Fruit fly (Drosophila melanogaster) whole organism, embryonic: ENCODE results near the gene Zn72D.

ENCODE experiments used
- Abd-B ChIP-seq: fragments of 200-800 bp; sonication (Bioruptor generic); optimal IDR thresholded peaks from 2 replicates; lab custom pipeline; 2018; ENCODE audit warnings: missing biosample characterization, mild to moderate bottlenecking, missing genetic modification characterization, moderate library complexity
- Asciz ChIP-seq: fragments of 200-800 bp; sonication (Bioruptor generic); optimal IDR thresholded peaks from 2 replicates; lab custom pipeline; 2017; ENCODE audit warnings: missing biosample characterization, mild to moderate bottlenecking, missing genetic modification characterization, missing genetic modification reagents
- Bteb2 ChIP-seq: fragments of 200-800 bp; sonication (Bioruptor generic); optimal IDR thresholded peaks from 2 replicates; lab custom pipeline; 2016; ENCODE audit warnings: missing biosample characterization, missing genetic modification characterization
- C15 ChIP-seq: fragments of 200-800 bp; sonication (Bioruptor generic); IDR thresholded peaks from 3 replicates; pipeline ENCODE4 v1.3.6; 2022; ENCODE audit warnings: missing biosample characterization, missing genetic modification characterization
- CG10431 ChIP-seq: fragments of 200-800 bp; sonication (Bioruptor generic); optimal IDR thresholded peaks from 3 replicates; lab custom pipeline; 2018; ENCODE audit warnings: missing biosample characterization, mild to moderate bottlenecking, missing genetic modification characterization
- CG11247 ChIP-seq: fragments of 200-800 bp; sonication (Bioruptor generic); IDR thresholded peaks from 2 replicates; pipeline ENCODE4 v1.3.6; 2022; ENCODE audit warnings: missing biosample characterization, missing genetic modification characterization
- CG14014 ChIP-seq: fragments of 200-800 bp; sonication (Bioruptor generic); IDR thresholded peaks from 2 replicates; pipeline ENCODE4 v1.3.6; 2022; ENCODE audit warnings: missing biosample characterization, missing genetic modification characterization
- CG15269 ChIP-seq: fragments of 200-800 bp; sonication (Bioruptor generic); optimal IDR thresholded peaks from 2 replicates; lab custom pipeline; 2018; ENCODE audit warnings: missing biosample characterization, mild to moderate bottlenecking, missing genetic modification characterization, moderate library complexity
- CG15479 ChIP-seq: fragments of 200-800 bp; sonication (Bioruptor generic); optimal IDR thresholded peaks from 3 replicates; lab custom pipeline; 2019; ENCODE audit warnings: missing biosample characterization, mild to moderate bottlenecking, missing genetic modification characterization, moderate library complexity
- CG16779 ChIP-seq: fragments of 200-800 bp; sonication (Bioruptor generic); IDR thresholded peaks from 2 replicates; pipeline ENCODE4 v1.3.6; 2022; ENCODE audit warnings: missing biosample characterization, missing genetic modification characterization
- CG17361 ChIP-seq: fragments of 200-800 bp; sonication (Bioruptor generic); IDR thresholded peaks from 3 replicates; pipeline ENCODE4 v1.3.6; 2022; ENCODE audit warnings: missing biosample characterization, missing genetic modification characterization
- CG17568 ChIP-seq: fragments of 200-800 bp; sonication (Bioruptor generic); optimal IDR thresholded peaks from 2 replicates; lab custom pipeline; 2018; ENCODE audit warnings: missing biosample characterization, mild to moderate bottlenecking, missing genetic modification characterization, moderate library complexity
- CG18764 ChIP-seq: fragments of 200-800 bp; sonication (Bioruptor generic); optimal IDR thresholded peaks from 3 replicates; lab custom pipeline; 2016; ENCODE audit warnings: missing biosample characterization, missing genetic modification characterization
- CG30403 ChIP-seq: fragments of 200-800 bp; sonication (Bioruptor generic); optimal IDR thresholded peaks from 3 replicates; lab custom pipeline; 2016; ENCODE audit warnings: missing biosample characterization, missing genetic modification characterization
- CG32532 ChIP-seq: fragments of 200-800 bp; sonication (Bioruptor generic); IDR thresholded peaks from 2 replicates; pipeline ENCODE4 v1.3.6; 2022; ENCODE audit warnings: missing biosample characterization, missing genetic modification characterization
- CG4328 ChIP-seq: fragments of 200-800 bp; sonication (Bioruptor generic); optimal IDR thresholded peaks from 3 replicates; lab custom pipeline; 2017; ENCODE audit warnings: missing biosample characterization, missing genetic modification reagents, missing genetic modification characterization
- CG4854 ChIP-seq: fragments of 200-800 bp; sonication (Bioruptor generic); optimal IDR thresholded peaks from 2 replicates; lab custom pipeline; 2016; ENCODE audit warnings: missing biosample characterization, missing genetic modification characterization, inconsistent platforms
- CG6654 ChIP-seq: fragments of 200-800 bp; sonication (Bioruptor generic); optimal IDR thresholded peaks from 2 replicates; lab custom pipeline; 2017; ENCODE audit warnings: missing biosample characterization, mild to moderate bottlenecking, missing genetic modification characterization
- CG6765 ChIP-seq: fragments of 200-800 bp; sonication (Bioruptor generic); optimal IDR thresholded peaks from 3 replicates; lab custom pipeline; 2017; ENCODE audit warnings: missing biosample characterization, mild to moderate bottlenecking, missing genetic modification characterization
- CG6854 ChIP-seq: fragments of 200-800 bp; sonication (Bioruptor generic); optimal IDR thresholded peaks from 3 replicates; lab custom pipeline; 2017; ENCODE audit warnings: missing biosample characterization, mild to moderate bottlenecking, missing genetic modification characterization
- CG7839 ChIP-seq: fragments of 200-800 bp; sonication (Bioruptor generic); optimal IDR thresholded peaks from 3 replicates; lab custom pipeline; 2018; ENCODE audit warnings: missing biosample characterization, mild to moderate bottlenecking, missing genetic modification characterization, moderate library complexity
- CG8359 ChIP-seq: fragments of 200-800 bp; sonication (Bioruptor generic); optimal IDR thresholded peaks from 2 replicates; lab custom pipeline; 2017; ENCODE audit warnings: missing biosample characterization, mild to moderate bottlenecking, missing genetic modification characterization, borderline replicate concordance
- D19B ChIP-seq: fragments of 200-800 bp; sonication (Bioruptor generic); optimal IDR thresholded peaks from 2 replicates; lab custom pipeline; 2017; ENCODE audit warnings: missing biosample characterization, mild to moderate bottlenecking, missing genetic modification characterization
- Dp ChIP-seq: fragments of 200-800 bp; sonication (Bioruptor generic); optimal IDR thresholded peaks from 2 replicates; lab custom pipeline; 2018; ENCODE audit warnings: missing biosample characterization, mild to moderate bottlenecking, missing genetic modification characterization, moderate library complexity
- Lpt ChIP-seq: fragments of >200 bp; optimal IDR thresholded peaks from 2 replicates; lab custom pipeline; 2018; ENCODE audit warnings: missing biosample characterization, missing genetic modification characterization
- NFAT ChIP-seq: fragments of 200-800 bp; sonication (Bioruptor generic); IDR thresholded peaks from 2 replicates; pipeline ENCODE4 v1.3.6; 2022; ENCODE audit warnings: missing biosample characterization, missing genetic modification characterization
- Neu2 ChIP-seq: fragments of 200-800 bp; sonication (Bioruptor generic); optimal IDR thresholded peaks from 3 replicates; lab custom pipeline; 2016; ENCODE audit warnings: missing biosample characterization, missing genetic modification characterization, borderline replicate concordance
- Rx ChIP-seq: fragments of 200-800 bp; sonication (Bioruptor generic); IDR thresholded peaks from 2 replicates; pipeline ENCODE4 v1.3.6; 2022; ENCODE audit warnings: missing biosample characterization, missing genetic modification characterization
- Scr ChIP-seq: fragments of 200-800 bp; sonication (Bioruptor generic); IDR thresholded peaks from 2 replicates; pipeline ENCODE4 v1.3.6; 2022; ENCODE audit warnings: missing biosample characterization, missing genetic modification characterization; ENCODE audit not compliant: partially characterized antibody
- Sry-β ChIP-seq: fragments of 200-800 bp; sonication (Bioruptor generic); optimal IDR thresholded peaks from 2 replicates; lab custom pipeline; 2018; ENCODE audit warnings: missing biosample characterization, mild to moderate bottlenecking, missing genetic modification characterization, moderate library complexity
- al ChIP-seq: fragments of 200-800 bp; sonication (Bioruptor generic); IDR thresholded peaks from 2 replicates; pipeline ENCODE4 v1.3.6; 2022; ENCODE audit warnings: missing biosample characterization, missing genetic modification characterization
- bcd ChIP-seq: fragments of 200-800 bp; sonication (Bioruptor generic); optimal IDR thresholded peaks from 2 replicates; lab custom pipeline; 2017; ENCODE audit warnings: missing biosample characterization, mild to moderate bottlenecking, missing genetic modification characterization
- chif ChIP-seq, 2 experiments: fragments of 200-800 bp; sonication (Bioruptor generic); optimal IDR thresholded peaks; 3 replicates each; lab custom pipeline; 2016; ENCODE audit warnings: missing biosample characterization in 2 of 2, missing genetic modification characterization in 2 of 2
- crol ChIP-seq: fragments of 200-800 bp; sonication (Bioruptor generic); IDR thresholded peaks from 2 replicates; pipeline ENCODE4 v1.3.6; 2022; ENCODE audit warnings: missing biosample characterization, missing genetic modification characterization
- dan ChIP-seq: fragments of 200-800 bp; sonication (Bioruptor generic); IDR thresholded peaks from 2 replicates; pipeline ENCODE4 v1.3.6; 2022; ENCODE audit warnings: missing biosample characterization, missing genetic modification characterization
- danr ChIP-seq: fragments of 200-800 bp; sonication (Bioruptor generic); IDR thresholded peaks from 2 replicates; pipeline ENCODE4 v1.3.6; 2022; ENCODE audit warnings: missing biosample characterization, missing genetic modification characterization
- en ChIP-seq: fragments of 200-800 bp; sonication (Bioruptor generic); optimal IDR thresholded peaks from 2 replicates; lab custom pipeline; 2016; ENCODE audit warnings: missing biosample characterization, missing genetic modification characterization
- fd96Cb ChIP-seq: fragments of 200-800 bp; sonication (Bioruptor generic); optimal IDR thresholded peaks from 2 replicates; lab custom pipeline; 2018; ENCODE audit warnings: missing biosample characterization, mild to moderate bottlenecking, missing genetic modification characterization, moderate library complexity
- gro ChIP-seq: fragments of 200-800 bp; sonication (Bioruptor generic); optimal IDR thresholded peaks from 2 replicates; lab custom pipeline; 2016; ENCODE audit warnings: missing biosample characterization, missing genetic modification characterization
- inv ChIP-seq: fragments of 200-800 bp; sonication (Bioruptor generic); IDR thresholded peaks from 2 replicates; pipeline ENCODE4 v1.3.6; 2022; ENCODE audit warnings: missing biosample characterization, missing genetic modification characterization; ENCODE audit not compliant: partially characterized antibody
- ken ChIP-seq: fragments of 200-800 bp; sonication (Bioruptor generic); IDR thresholded peaks from 3 replicates; pipeline ENCODE4 v1.3.6; 2022; ENCODE audit warnings: missing biosample characterization, missing genetic modification characterization
- lmd ChIP-seq: fragments of 200-800 bp; sonication (Bioruptor generic); IDR thresholded peaks from 2 replicates; pipeline ENCODE4 v1.3.6; 2022; ENCODE audit warnings: missing biosample characterization, missing genetic modification characterization
- mirr ChIP-seq: fragments of 200-800 bp; sonication (Bioruptor generic); optimal IDR thresholded peaks from 3 replicates; lab custom pipeline; 2018; ENCODE audit warnings: missing biosample characterization, mild to moderate bottlenecking, missing genetic modification characterization
- mld ChIP-seq: fragments of 200-800 bp; sonication (Bioruptor generic); IDR thresholded peaks from 3 replicates; pipeline ENCODE4 v1.3.6; 2022; ENCODE audit warnings: missing biosample characterization, missing genetic modification characterization; ENCODE audit not compliant: partially characterized antibody
- nom ChIP-seq: fragments of 200-800 bp; sonication (Bioruptor generic); optimal IDR thresholded peaks from 2 replicates; lab custom pipeline; 2017; ENCODE audit warnings: missing biosample characterization, missing genetic modification characterization, mild to moderate bottlenecking, moderate library complexity, missing genetic modification reagents
- pb ChIP-seq: fragments of 200-800 bp; sonication (Bioruptor generic); optimal IDR thresholded peaks from 3 replicates; lab custom pipeline; 2016; ENCODE audit warnings: missing biosample characterization, missing genetic modification characterization
- scrt ChIP-seq: fragments of 200-800 bp; sonication (Bioruptor generic); optimal IDR thresholded peaks from 2 replicates; lab custom pipeline; 2018; ENCODE audit warnings: missing biosample characterization, mild to moderate bottlenecking, missing genetic modification characterization, moderate library complexity
- stc ChIP-seq: fragments of 200-800 bp; sonication (Bioruptor generic); IDR thresholded peaks from 2 replicates; pipeline ENCODE4 v1.3.6; 2022; ENCODE audit warnings: missing biosample characterization, missing genetic modification characterization
- zen ChIP-seq: fragments of 200-800 bp; sonication (Bioruptor generic); optimal IDR thresholded peaks from 3 replicates; lab custom pipeline; 2018; ENCODE audit warnings: missing biosample characterization, mild to moderate bottlenecking, missing genetic modification characterization, moderate library complexity
- zf30C ChIP-seq: fragments of 200-800 bp; sonication (Bioruptor generic); optimal IDR thresholded peaks from 3 replicates; lab custom pipeline; 2018; ENCODE audit warnings: missing biosample characterization, mild to moderate bottlenecking, missing genetic modification characterization

The Zn72D gene

DNA sequence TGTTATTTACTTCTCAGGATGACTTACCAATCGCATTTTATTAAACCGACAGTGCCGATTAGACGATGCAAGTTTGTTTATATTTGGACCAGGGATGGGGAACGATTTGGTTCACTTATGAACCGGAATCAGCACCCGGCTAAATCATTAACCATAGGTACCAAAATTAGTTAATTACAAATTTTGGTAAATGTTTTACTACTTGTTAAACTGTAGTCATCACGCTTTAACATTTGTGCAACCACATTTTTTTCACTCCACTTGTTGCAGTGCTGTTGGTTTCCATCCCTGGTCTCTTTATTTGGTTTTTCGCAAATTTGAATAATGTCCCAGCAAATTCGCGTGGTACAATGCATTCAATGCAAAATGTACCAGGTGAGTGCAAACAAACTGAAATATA is 6.9 kb downstream of the Zn72D start, which contains the start of the genes IntS9 and CG43295 (continued):
- no peak for TF ChIP-seq CG7839 (tag; lab: Kevin White, UChicago)
- peak; percentile 82 for TF ChIP-seq stc (GFP tag; lab: Robert Waterston, UW)
- TF ChIP-seq CG8359 (GFP tag; lab: Kevin White, UChicago) = peak; percentile 47
- peak; percentile 16 for TF ChIP-seq Sry-β (GFP tag; lab: Kevin White, UChicago)
- peak; percentile 79; the same call in 2 of the 3 replicates for TF ChIP-seq ken (GFP tag; lab: Robert Waterston, UW)
- peak; percentile 75 for TF ChIP-seq fd96Cb (tag; lab: Kevin White, UChicago)
- peak; percentile 80 for TF ChIP-seq Bteb2 (GFP tag; lab: Kevin White, UChicago)
- TF ChIP-seq inv (GFP tag; lab: Robert Waterston, UW) = no peak
- TF ChIP-seq Scr (GFP tag; lab: Robert Waterston, UW) = peak; percentile 37
- peak; percentile 59 for TF ChIP-seq en (GFP tag; lab: Kevin White, UChicago)
- TF ChIP-seq mld (GFP tag; lab: Robert Waterston, UW) = no peak
- TF ChIP-seq gro (GFP tag; lab: Kevin White, UChicago) = no peak
- TF ChIP-seq CG6765 = no peak
- TF ChIP-seq bcd = peak; percentile 72
- peak; percentile 79 to 85 for TF ChIP-seq chif (GFP tag; optimal IDR thresholded peaks at IDR 0.05; lab: Kevin White, UChicago)
- peak; percentile 74 for TF ChIP-seq Neu2 (GFP tag; lab: Kevin White, UChicago)
- TF ChIP-seq CG15269 (tag; lab: Kevin White, UChicago) = no peak
- peak; percentile 80 for TF ChIP-seq al (GFP tag; lab: Robert Waterston, UW)
- TF ChIP-seq CG18764 = peak; percentile 82
- TF ChIP-seq mirr = no peak
- TF ChIP-seq Asciz (GFP tag; lab: Kevin White, UChicago) = no peak
- peak; percentile 74 for TF ChIP-seq Abd-B
- TF ChIP-seq CG6854 = peak; percentile 5
- TF ChIP-seq Dp (GFP tag; lab: Kevin White, UChicago) = peak; percentile 44
- peak; percentile 82 for TF ChIP-seq Rx (GFP tag; lab: Robert Waterston, UW)
- no peak for TF ChIP-seq D19B
- TF ChIP-seq CG4854 (GFP tag; lab: Kevin White, UChicago) = peak; percentile 73
- TF ChIP-seq CG10431 = no peak
- peak; percentile 62 for TF ChIP-seq CG11247 (GFP tag; lab: Robert Waterston, UW)
- 0 out of 2 replicates have a peak, but pooled peaks have one; percentile 17 for TF ChIP-seq crol (GFP tag; lab: Robert Waterston, UW)
- peak; percentile 38; the same call in 1 of the 3 replicates for TF ChIP-seq C15
- no peak; the same call in 2 of the 3 replicates for TF ChIP-seq CG17361 (GFP tag; lab: Robert Waterston, UW)
- TF ChIP-seq zen (tag; lab: Kevin White, UChicago) = peak; percentile 86
- no peak for TF ChIP-seq Lpt (GFP tag; lab: Kevin White, UChicago)
- no peak; the same call in 1 of the 2 replicates for TF ChIP-seq dan
- TF ChIP-seq CG32532 (GFP tag; lab: Robert Waterston, UW) = peak; percentile 86
- TF ChIP-seq danr (GFP tag; lab: Robert Waterston, UW) = peak; percentile 44
- peak; percentile 43 for TF ChIP-seq CG6654 (GFP tag; lab: Kevin White, UChicago)
- no peak for TF ChIP-seq zf30C (GFP tag; lab: Kevin White, UChicago)
- TF ChIP-seq pb (GFP tag; lab: Kevin White, UChicago) = peak; percentile 70
- TF ChIP-seq CG30403 (GFP tag; lab: Kevin White, UChicago) = peak; percentile 90
- TF ChIP-seq CG14014 (GFP tag; lab: Robert Waterston, UW) = peak; percentile 71
- TF ChIP-seq lmd (GFP tag; lab: Robert Waterston, UW) = peak; percentile 79
- TF ChIP-seq CG15479 = no peak
- TF ChIP-seq CG16779 (GFP tag; lab: Robert Waterston, UW) = peak; percentile 73; the same call in 1 of the 2 replicates
- no peak for TF ChIP-seq nom (GFP tag; lab: Kevin White, UChicago)
- peak; percentile 77 for TF ChIP-seq NFAT
- TF ChIP-seq scrt (GFP tag; lab: Kevin White, UChicago) = peak; percentile 93
- no peak for TF ChIP-seq CG17568 (GFP tag; lab: Kevin White, UChicago)
- no peak for TF ChIP-seq CG4328
